Worm (Caenorhabditis elegans) whole organism, mixed stage, embryonic: ENCODE data around the gene slc-17.7.

Source experiments
- bed-3 ChIP-seq: fragments of 200-800 bp; sonication (Bioruptor generic); optimal IDR thresholded peaks from 3 replicates; lab custom pipeline; 2018; ENCODE audit warnings: mild to moderate bottlenecking, missing genetic modification characterization, moderate library complexity, missing compliant biosample characterization
- ceh-39 ChIP-seq: fragments of 150-350 bp; optimal IDR thresholded peaks from 2 replicates; lab custom pipeline; 2014; ENCODE audit warnings: missing biosample characterization, missing genetic modification characterization
- ceh-43 ChIP-seq: fragments of 200-800 bp; sonication (Bioruptor generic); optimal IDR thresholded peaks from 2 replicates; lab custom pipeline; 2018; ENCODE audit warnings: mild to moderate bottlenecking, missing genetic modification characterization, moderate library complexity, missing compliant biosample characterization
- ces-1 ChIP-seq: fragments of 150-350 bp; optimal IDR thresholded peaks from 2 replicates; lab custom pipeline; 2014; ENCODE audit warnings: missing biosample characterization, missing genetic modification reagents, missing genetic modification characterization
- cnd-1 ChIP-seq: fragments of 200-800 bp; sonication (Bioruptor generic); optimal IDR thresholded peaks from 2 replicates; lab custom pipeline; 2018; ENCODE audit warnings: mild to moderate bottlenecking, missing genetic modification characterization, missing compliant biosample characterization
- drap-1 ChIP-seq: fragments of 200-800 bp; sonication (Bioruptor generic); optimal IDR thresholded peaks from 3 replicates; lab custom pipeline; 2018; ENCODE audit warnings: mild to moderate bottlenecking, missing genetic modification characterization, missing compliant biosample characterization
- elt-1 ChIP-seq: sonication (generic microtip); optimal IDR thresholded peaks from 2 replicates; lab custom pipeline; 2017; ENCODE audit warnings: missing genetic modification characterization, mild to moderate bottlenecking, missing compliant biosample characterization, antibody characterized with exemption, moderate library complexity, borderline replicate concordance; ENCODE audit not compliant: insufficient read depth
- flh-1 ChIP-seq: fragments of 200-800 bp; sonication (Bioruptor generic); optimal IDR thresholded peaks from 2 replicates; lab custom pipeline; 2018; ENCODE audit warnings: mild to moderate bottlenecking, missing genetic modification characterization, moderate library complexity, missing compliant biosample characterization
- hlh-1 ChIP-seq: fragments of 150-350 bp; optimal IDR thresholded peaks from 2 replicates; lab custom pipeline; 2014; ENCODE audit warnings: missing biosample characterization, missing genetic modification reagents, missing genetic modification characterization
- lin-13 ChIP-seq: fragments of 150-350 bp; optimal IDR thresholded peaks from 2 replicates; lab custom pipeline; 2014; ENCODE audit warnings: missing biosample characterization, missing genetic modification characterization
- lin-32 ChIP-seq: fragments of 200-800 bp; sonication (Bioruptor generic); optimal IDR thresholded peaks from 2 replicates; lab custom pipeline; 2018; ENCODE audit warnings: mild to moderate bottlenecking, missing genetic modification characterization, missing compliant biosample characterization
- lsy-2 ChIP-seq: fragments of 150-350 bp; optimal IDR thresholded peaks from 2 replicates; lab custom pipeline; 2014; ENCODE audit warnings: missing biosample characterization, missing genetic modification characterization
- mab-5 ChIP-seq: fragments of 150-350 bp; optimal IDR thresholded peaks from 2 replicates; lab custom pipeline; 2014; ENCODE audit warnings: missing biosample characterization, missing genetic modification characterization
- mep-1 ChIP-seq: fragments of 150-350 bp; optimal IDR thresholded peaks from 2 replicates; lab custom pipeline; 2017; ENCODE audit warnings: missing biosample characterization, missing genetic modification reagents, missing genetic modification characterization, inconsistent platforms
- mls-2 ChIP-seq: sonication (generic microtip); optimal IDR thresholded peaks from 2 replicates; lab custom pipeline; 2016; ENCODE audit warnings: mild to moderate bottlenecking, missing genetic modification characterization, moderate library complexity, missing compliant biosample characterization
- nhr-12 ChIP-seq: fragments of 150-350 bp; optimal IDR thresholded peaks from 2 replicates; lab custom pipeline; 2014; ENCODE audit warnings: missing biosample characterization, missing genetic modification characterization
- nhr-2 ChIP-seq: fragments of 150-350 bp; optimal IDR thresholded peaks from 2 replicates; lab custom pipeline; 2014; ENCODE audit warnings: missing biosample characterization, missing genetic modification characterization
- nhr-237 ChIP-seq: fragments of 150-350 bp; optimal IDR thresholded peaks from 2 replicates; lab custom pipeline; 2014; ENCODE audit warnings: missing biosample characterization, missing genetic modification characterization
- nhr-28 ChIP-seq: fragments of 150-350 bp; optimal IDR thresholded peaks from 2 replicates; lab custom pipeline; 2014; ENCODE audit warnings: missing biosample characterization, missing genetic modification characterization
- nhr-76 ChIP-seq: sonication (generic microtip); optimal IDR thresholded peaks from 2 replicates; lab custom pipeline; 2017; ENCODE audit warnings: missing biosample characterization, missing genetic modification characterization
- pha-4 ChIP-seq: fragments of 150-350 bp; optimal IDR thresholded peaks from 2 replicates; lab custom pipeline; 2018; ENCODE audit warnings: missing biosample characterization, missing genetic modification reagents, missing genetic modification characterization
- sem-2 ChIP-seq: fragments of 200-800 bp; sonication (Bioruptor generic); optimal IDR thresholded peaks from 2 replicates; lab custom pipeline; 2018; ENCODE audit warnings: mild to moderate bottlenecking, missing genetic modification characterization, missing compliant biosample characterization
- sptf-1 ChIP-seq: sonication (generic microtip); optimal IDR thresholded peaks from 2 replicates; lab custom pipeline; 2017; ENCODE audit warnings: mild to moderate bottlenecking, missing genetic modification characterization, moderate library complexity, missing compliant biosample characterization
- tbx-8 ChIP-seq: fragments of 200-800 bp; sonication (Bioruptor generic); optimal IDR thresholded peaks from 2 replicates; lab custom pipeline; 2018; ENCODE audit warnings: mild to moderate bottlenecking, missing genetic modification characterization, moderate library complexity, missing compliant biosample characterization
- unc-120 ChIP-seq: sonication (generic microtip); optimal IDR thresholded peaks from 2 replicates; lab custom pipeline; 2017; ENCODE audit warnings: missing genetic modification characterization, missing compliant biosample characterization; ENCODE audit not compliant: poor library complexity, severe bottlenecking
- unc-39 ChIP-seq: fragments of 150-350 bp; optimal IDR thresholded peaks from 2 replicates; lab custom pipeline; 2014; ENCODE audit warnings: missing biosample characterization, missing genetic modification characterization
- unc-62 ChIP-seq: fragments of 150-350 bp; optimal IDR thresholded peaks from 2 replicates; lab custom pipeline; 2014; ENCODE audit warnings: missing biosample characterization, missing genetic modification reagents, missing genetic modification characterization
- zip-8 ChIP-seq: fragments of 150-350 bp; optimal IDR thresholded peaks from 2 replicates; lab custom pipeline; 2014; ENCODE audit warnings: missing biosample characterization, missing genetic modification characterization
- ztf-11 ChIP-seq: fragments of 150-350 bp; optimal IDR thresholded peaks from 2 replicates; lab custom pipeline; 2014; ENCODE audit warnings: missing biosample characterization, missing genetic modification characterization

slc-17.7 gene

DNA sequence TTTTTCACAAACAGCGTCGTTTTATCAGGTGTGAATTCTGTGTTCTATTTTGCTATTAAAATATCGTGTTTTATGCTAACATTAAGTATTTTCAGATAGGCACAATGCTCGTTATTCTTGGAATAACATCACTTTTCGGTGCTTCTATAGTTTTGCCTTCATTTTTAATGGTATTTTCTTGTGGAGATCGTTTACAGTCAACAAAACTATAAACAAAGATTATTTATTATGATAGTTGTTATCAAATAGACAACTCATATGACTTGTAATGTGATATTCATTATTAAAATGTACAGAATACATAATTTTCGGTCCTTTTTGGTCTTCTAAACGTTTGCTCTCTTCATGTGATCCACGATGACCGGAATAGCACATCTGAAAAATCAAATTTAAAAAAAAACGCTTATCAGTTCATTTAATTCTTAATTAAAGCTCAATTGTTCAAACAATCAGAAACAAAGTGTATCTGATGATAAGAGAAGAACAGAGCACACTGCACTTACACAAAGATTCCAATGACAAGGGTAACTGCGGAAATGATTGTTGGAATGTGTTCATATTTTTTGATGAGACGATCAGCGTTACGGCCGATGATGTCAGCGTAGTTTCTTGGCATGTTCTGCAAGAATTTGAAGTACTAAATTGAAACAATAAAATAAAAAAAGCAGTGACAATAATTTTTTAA, 12.1 kb downstream of the slc-17.7 start, which contains the start of gene F07C3.9:
Gene F07C3.9 (minus strand): TSS at position 635 of the 685 bp plus-strand sequence.
- no peak for TF ChIP-seq mls-2
- TF ChIP-seq nhr-28 (tag; lab: Kevin White, UChicago), result no peak
- no peak for TF ChIP-seq hlh-1 (tag; lab: Kevin White, UChicago)
- TF ChIP-seq ces-1 (GFP tag; lab: Kevin White, UChicago), result no peak
- no peak for TF ChIP-seq unc-39
- TF ChIP-seq bed-3 (GFP tag; lab: Kevin White, UChicago), result no peak
- no peak for TF ChIP-seq cnd-1 (tag; lab: Kevin White, UChicago)
- TF ChIP-seq pha-4 (tag; lab: Kevin White, UChicago), result no peak

- TF ChIP-seq ces-1 (GFP tag; lab: Kevin White, UChicago) (no peak), mab-5 (no peak), cnd-1 (tag; lab: Kevin White, UChicago) (no peak), lin-13 (tag; lab: Kevin White, UChicago) (no peak), elt-1 (tag; lab: Kevin White, UChicago) (no peak), mls-2 (no peak), hlh-1 (tag; lab: Kevin White, UChicago) (no peak), unc-62 (GFP tag; lab: Kevin White, UChicago) (no peak), ceh-39 (no peak), drap-1 (GFP tag; lab: Kevin White, UChicago) (no peak), unc-120 (tag; lab: Kevin White, UChicago) (no peak), flh-1 (GFP tag; lab: Kevin White, UChicago) (no peak), zip-8 (tag; lab: Kevin White, UChicago) (no peak), tbx-8 (GFP tag; lab: Kevin White, UChicago) (no peak)
Measured at ce11 chrV:9249932-9250331, 16.4 kb downstream of the slc-17.7 start, which contains the start of gene ptd-2. Gene ptd-2, plus strand, starts transcription at chrV:9250232.

DNA sequence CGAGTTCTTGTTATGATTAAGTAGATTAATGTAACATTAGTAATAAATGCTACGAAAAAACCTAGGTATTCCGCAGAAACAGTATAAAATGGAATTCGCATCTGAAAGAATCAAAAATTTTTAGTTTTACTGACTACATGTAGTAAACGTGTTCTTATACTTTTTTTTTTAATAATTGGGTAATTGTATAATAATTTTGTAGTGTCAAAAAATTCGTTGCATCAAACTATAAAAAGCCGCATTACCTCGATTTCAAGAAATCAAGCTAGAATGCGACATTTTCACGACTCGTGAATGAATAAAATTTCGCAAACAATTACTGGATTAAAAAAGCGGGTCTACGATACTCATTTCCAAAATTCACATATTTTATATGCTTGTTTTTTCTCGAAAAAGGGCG, 17.1 kb downstream of the slc-17.7 start, which contains the start of gene str-94:
Gene str-94 (minus strand): TSS at position 101 of the 400 bp plus-strand sequence.
- TF ChIP-seq lin-32 (GFP tag; lab: Kevin White, UChicago), result no peak
- no peak for TF ChIP-seq ceh-43 (GFP tag; lab: Kevin White, UChicago)
- TF ChIP-seq ztf-11 (tag; lab: Kevin White, UChicago), result no peak
- no peak for TF ChIP-seq unc-62 (GFP tag; lab: Kevin White, UChicago)
- TF ChIP-seq, all 35 proteins: peak for 0

- TF ChIP-seq unc-120 (tag; lab: Kevin White, UChicago) (peak; percentile 91), zip-8 (tag; lab: Kevin White, UChicago) (no peak), nhr-2 (no peak), pha-4 (tag; lab: Kevin White, UChicago) (no peak), lin-32 (GFP tag; lab: Kevin White, UChicago) (no peak), bed-3 (GFP tag; lab: Kevin White, UChicago) (no peak), mep-1 (tag; lab: Kevin White, UChicago) (no peak), ceh-39 (no peak), ztf-11 (tag; lab: Kevin White, UChicago) (no peak), mab-5 (no peak), ceh-43 (GFP tag; lab: Kevin White, UChicago) (no peak), hlh-1 (tag; lab: Kevin White, UChicago) (peak; percentile 80), drap-1 (GFP tag; lab: Kevin White, UChicago) (peak; percentile 33), cnd-1 (tag; lab: Kevin White, UChicago) (peak; percentile 47), nhr-12 (no peak), lsy-2 (tag; lab: Kevin White, UChicago) (no peak), unc-62 (GFP tag; lab: Kevin White, UChicago) (peak; percentile 44), nhr-237 (tag; lab: Kevin White, UChicago) (no peak)
Measured at ce11 chrV:9247416-9247815, 18.9 kb downstream of the slc-17.7 start.

DNA sequence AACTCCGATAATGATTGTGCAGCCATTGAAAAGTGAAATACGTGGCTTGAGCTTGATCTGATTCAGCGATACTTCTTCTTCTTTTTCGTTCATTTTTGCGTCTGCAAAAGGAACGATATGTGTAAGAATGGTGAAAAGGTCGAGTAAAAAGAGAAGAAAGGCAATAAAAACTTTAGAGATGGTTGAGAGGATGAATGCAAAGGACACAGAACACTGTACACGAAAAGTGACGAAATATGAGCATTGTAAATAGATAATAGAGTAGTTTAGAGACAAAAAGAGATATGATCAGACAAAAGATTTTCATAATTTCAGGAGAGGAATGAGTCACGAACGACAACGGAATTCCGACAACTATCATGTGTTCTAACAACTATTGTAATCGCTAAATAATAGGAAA, 20.0 kb downstream of the slc-17.7 start, which contains the start of gene aat-2:
Gene aat-2 (minus strand): TSS at position 101 of the 400 bp plus-strand sequence.
- TF ChIP-seq flh-1 (GFP tag; lab: Kevin White, UChicago) (no peak), lin-13 (tag; lab: Kevin White, UChicago) (no peak), zip-8 (tag; lab: Kevin White, UChicago) (no peak), ztf-11 (tag; lab: Kevin White, UChicago) (no peak), nhr-237 (tag; lab: Kevin White, UChicago) (no peak), sem-2 (no peak), nhr-76 (tag; lab: Kevin White, UChicago) (no peak), bed-3 (GFP tag; lab: Kevin White, UChicago) (no peak), pha-4 (tag; lab: Kevin White, UChicago) (no peak), ces-1 (GFP tag; lab: Kevin White, UChicago) (no peak), lin-32 (GFP tag; lab: Kevin White, UChicago) (no peak), ceh-39 (no peak), nhr-12 (no peak), sptf-1 (tag; lab: Kevin White, UChicago) (no peak), elt-1 (tag; lab: Kevin White, UChicago) (no peak), unc-39 (no peak), drap-1 (GFP tag; lab: Kevin White, UChicago) (no peak)
- TF ChIP-seq, all 35 proteins: peak for 0
